Fruit fly (Drosophila melanogaster) whole organism, prepupa: ENCODE results near the gene mib1.

Experiments used
- Blimp-1 ChIP-seq: fragments of 200-800 bp; sonication (Bioruptor generic); optimal IDR thresholded peaks from 3 replicates; lab custom pipeline; 2017; ENCODE audit warnings: missing biosample characterization, missing genetic modification characterization, mild to moderate bottlenecking, moderate library complexity, missing genetic modification reagents
- CG10631 ChIP-seq: fragments of 200-800 bp; sonication (Bioruptor generic); optimal IDR thresholded peaks from 2 replicates; lab custom pipeline; 2016; ENCODE audit warnings: missing biosample characterization, missing genetic modification characterization
- CG11294 ChIP-seq: fragments of 200-800 bp; sonication (Bioruptor generic); IDR thresholded peaks from 2 replicates; pipeline ENCODE4 v1.3.6; 2022; ENCODE audit warnings: missing biosample characterization, missing genetic modification characterization
- CG15336 ChIP-seq: fragments of 200-800 bp; sonication (Bioruptor generic); IDR thresholded peaks from 2 replicates; pipeline ENCODE4 v1.3.6; 2022; ENCODE audit warnings: missing biosample characterization, missing genetic modification characterization
- CG3032 ChIP-seq: fragments of 200-800 bp; optimal IDR thresholded peaks from 2 replicates; lab custom pipeline; 2019; ENCODE audit warnings: missing biosample characterization, mild to moderate bottlenecking, missing genetic modification characterization, moderate library complexity
- CG31627 ChIP-seq: fragments of 200-800 bp; sonication (Bioruptor generic); optimal IDR thresholded peaks from 3 replicates; lab custom pipeline; 2016; ENCODE audit warnings: missing biosample characterization, missing genetic modification characterization
- CG32006 ChIP-seq: fragments of 200-800 bp; sonication (Bioruptor generic); optimal IDR thresholded peaks from 3 replicates; lab custom pipeline; 2017; ENCODE audit warnings: missing biosample characterization, mild to moderate bottlenecking, missing genetic modification characterization
- CG3919 ChIP-seq: fragments of 200-800 bp; sonication (Bioruptor generic); optimal IDR thresholded peaks from 3 replicates; lab custom pipeline; 2016; ENCODE audit warnings: missing biosample characterization, missing genetic modification characterization
- CG4318 ChIP-seq: fragments of 200-800 bp; sonication (Bioruptor generic); optimal IDR thresholded peaks from 3 replicates; lab custom pipeline; 2017; ENCODE audit warnings: missing biosample characterization, mild to moderate bottlenecking, missing genetic modification characterization
- CG6163 ChIP-seq: fragments of 200-800 bp; sonication (Bioruptor generic); IDR thresholded peaks from 3 replicates; pipeline ENCODE4 v1.3.6; 2022; ENCODE audit warnings: missing biosample characterization, missing genetic modification characterization
- CG6276 ChIP-seq: fragments of 200-800 bp; sonication (Bioruptor generic); optimal IDR thresholded peaks from 2 replicates; lab custom pipeline; 2017; ENCODE audit warnings: missing biosample characterization, mild to moderate bottlenecking, missing genetic modification characterization
- CG6854 ChIP-seq: fragments of 200-800 bp; sonication (Bioruptor generic); optimal IDR thresholded peaks from 2 replicates; lab custom pipeline; 2017; ENCODE audit warnings: missing biosample characterization, mild to moderate bottlenecking, missing genetic modification characterization
- CG8119 ChIP-seq: fragments of 200-800 bp; sonication (Bioruptor generic); IDR thresholded peaks from 3 replicates; pipeline ENCODE4 v1.3.6; 2022; ENCODE audit warnings: missing biosample characterization, missing genetic modification characterization
- CG8632 ChIP-seq: fragments of 200-800 bp; sonication (Bioruptor generic); optimal IDR thresholded peaks from 3 replicates; lab custom pipeline; 2016; ENCODE audit warnings: missing biosample characterization, missing genetic modification characterization
- CG9139 ChIP-seq: fragments of 200-800 bp; sonication (Bioruptor generic); optimal IDR thresholded peaks from 3 replicates; lab custom pipeline; 2017; ENCODE audit warnings: missing biosample characterization, mild to moderate bottlenecking, missing genetic modification characterization
- Eip75B ChIP-seq: fragments of 200-800 bp; sonication (Bioruptor generic); optimal IDR thresholded peaks from 3 replicates; lab custom pipeline; 2016; ENCODE audit warnings: missing biosample characterization, missing genetic modification characterization
- Eip78C ChIP-seq: fragments of 200-800 bp; sonication (Bioruptor generic); peaks from one replicate; lab custom pipeline; 2016; ENCODE audit warnings: missing biosample characterization, missing genetic modification characterization
- Ets21C ChIP-seq: fragments of 200-800 bp; sonication (Bioruptor generic); optimal IDR thresholded peaks from 3 replicates; lab custom pipeline; 2016; ENCODE audit warnings: missing biosample characterization, missing genetic modification characterization
- Hr38 ChIP-seq: sonication (Bioruptor generic); optimal IDR thresholded peaks from 2 replicates; lab custom pipeline; 2016; ENCODE audit warnings: missing biosample characterization, missing genetic modification characterization
- Hr39 ChIP-seq: fragments of 200-800 bp; sonication (Bioruptor generic); optimal IDR thresholded peaks from 2 replicates; lab custom pipeline; 2016; ENCODE audit warnings: missing biosample characterization, missing genetic modification characterization
- Met ChIP-seq: fragments of 200-800 bp; sonication (Bioruptor generic); optimal IDR thresholded peaks from 3 replicates; lab custom pipeline; 2016; ENCODE audit warnings: missing biosample characterization, missing genetic modification characterization
- OdsH ChIP-seq: fragments of 200-800 bp; sonication (Bioruptor generic); optimal IDR thresholded peaks from 3 replicates; lab custom pipeline; 2016; ENCODE audit warnings: missing biosample characterization, missing genetic modification characterization
- Smox ChIP-seq: fragments of 200-800 bp; sonication (Bioruptor generic); optimal IDR thresholded peaks from 3 replicates; lab custom pipeline; 2016; ENCODE audit warnings: missing biosample characterization, missing genetic modification characterization
- Sox15 ChIP-seq: fragments of 200-800 bp; sonication (Bioruptor generic); optimal IDR thresholded peaks from 3 replicates; lab custom pipeline; 2016; ENCODE audit warnings: missing biosample characterization, missing genetic modification characterization
- acj6 ChIP-seq: fragments of 200-800 bp; sonication (Bioruptor generic); optimal IDR thresholded peaks from 3 replicates; lab custom pipeline; 2016; ENCODE audit warnings: missing biosample characterization, missing genetic modification characterization
- cyc ChIP-seq: fragments of 200-800 bp; sonication (Bioruptor generic); optimal IDR thresholded peaks from 3 replicates; lab custom pipeline; 2016; ENCODE audit warnings: missing biosample characterization, missing genetic modification characterization
- dac ChIP-seq: fragments of 200-800 bp; sonication (Bioruptor generic); optimal IDR thresholded peaks from 2 replicates; lab custom pipeline; 2017; ENCODE audit warnings: missing biosample characterization, mild to moderate bottlenecking, missing genetic modification characterization
- eg ChIP-seq: fragments of 200-800 bp; sonication (Bioruptor generic); IDR thresholded peaks from 3 replicates; pipeline ENCODE4 v1.3.6; 2022; ENCODE audit warnings: missing biosample characterization, missing genetic modification characterization
- esn ChIP-seq: fragments of 200-800 bp; sonication (Bioruptor generic); optimal IDR thresholded peaks from 2 replicates; lab custom pipeline; 2016; ENCODE audit warnings: missing biosample characterization, mild to moderate bottlenecking, missing genetic modification characterization, moderate library complexity
- fd59A ChIP-seq: fragments of 200-800 bp; sonication (Bioruptor generic); optimal IDR thresholded peaks from 2 replicates; lab custom pipeline; 2017; ENCODE audit warnings: missing biosample characterization, mild to moderate bottlenecking, missing genetic modification characterization, missing genetic modification reagents
- fkh ChIP-seq: fragments of 200-800 bp; sonication (Bioruptor generic); optimal IDR thresholded peaks from 3 replicates; lab custom pipeline; 2017; ENCODE audit warnings: missing biosample characterization, mild to moderate bottlenecking, missing genetic modification characterization, moderate library complexity
- lz ChIP-seq: fragments of 200-800 bp; sonication (Bioruptor generic); optimal IDR thresholded peaks from 3 replicates; lab custom pipeline; 2016; ENCODE audit warnings: missing biosample characterization, missing genetic modification characterization
- pdm3 ChIP-seq: fragments of 200-800 bp; sonication (Bioruptor generic); optimal IDR thresholded peaks from 3 replicates; lab custom pipeline; 2016; ENCODE audit warnings: missing biosample characterization, missing genetic modification characterization
- salr ChIP-seq, 2 experiments: fragments of 200-800 bp; sonication (Bioruptor generic); optimal IDR thresholded peaks; 3 replicates each; lab custom pipeline; 2016 to 2018; ENCODE audit warnings: missing biosample characterization in 2 of 2, missing genetic modification characterization in 2 of 2, mild to moderate bottlenecking in 1 of 2
- topi ChIP-seq: fragments of 200-800 bp; sonication (Bioruptor generic); optimal IDR thresholded peaks from 3 replicates; lab custom pipeline; 2016; ENCODE audit warnings: missing biosample characterization, missing genetic modification characterization
- vri ChIP-seq: fragments of 200-800 bp; sonication (Bioruptor generic); optimal IDR thresholded peaks from 3 replicates; lab custom pipeline; 2016; ENCODE audit warnings: missing biosample characterization, mild to moderate bottlenecking, missing genetic modification characterization

Gene mib1

DNA sequence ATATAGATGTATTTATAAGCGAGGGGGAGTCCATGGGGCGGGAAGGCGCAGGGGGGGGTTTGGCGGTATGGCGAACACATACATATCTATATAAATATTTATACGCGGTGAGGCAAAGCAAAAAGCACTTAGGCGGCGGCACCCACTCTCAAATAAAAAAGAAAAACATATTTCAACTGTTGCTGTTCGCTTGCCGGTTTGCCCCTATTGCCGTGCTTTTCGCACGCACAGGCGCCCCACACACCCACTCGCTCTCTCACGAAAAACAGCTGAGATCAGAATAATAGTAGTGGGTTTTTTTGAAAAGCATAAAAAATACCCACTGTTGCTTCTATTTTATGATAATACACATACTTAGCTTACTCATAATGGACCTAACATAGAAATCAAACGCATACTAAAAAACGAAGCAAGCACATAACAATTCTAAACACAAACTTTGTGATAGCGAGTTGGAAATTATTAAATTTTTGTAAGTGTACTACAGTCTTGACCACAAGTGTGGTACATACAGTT, 10.4 kb downstream of the mib1 start (continued):
- TF ChIP-seq dac (GFP tag; lab: Kevin White, UChicago) = peak; percentile 61
- TF ChIP-seq pdm3 (GFP tag; lab: Kevin White, UChicago) = peak; percentile 80
- TF ChIP-seq OdsH (GFP tag; lab: Kevin White, UChicago) = peak; percentile 70
- TF ChIP-seq CG4318 (GFP tag; lab: Kevin White, UChicago) = peak; percentile 61
- TF ChIP-seq eg (GFP tag; lab: Robert Waterston, UW) = peak; percentile 85
- TF ChIP-seq CG32006 = peak; percentile 91
- peak; percentile 78 for TF ChIP-seq Eip78C
- TF ChIP-seq topi = peak; percentile 16
- TF ChIP-seq Eip75B (GFP tag; lab: Kevin White, UChicago) = no peak
- peak; percentile 88 for TF ChIP-seq CG6276 (GFP tag; lab: Kevin White, UChicago)
- peak; percentile 94 for TF ChIP-seq fkh (GFP tag; lab: Kevin White, UChicago)
- TF ChIP-seq, all 60 proteins: peak for 36

dm6 chr3L:15999358-16000005, 12.1 kb downstream of the mib1 start:
- TF ChIP-seq esn (GFP tag; lab: Kevin White, UChicago) (peak; percentile 38), vri (GFP tag; lab: Kevin White, UChicago) (peak; percentile 76), fkh (GFP tag; lab: Kevin White, UChicago) (peak; percentile 79), CG6854 (no peak), fd59A (GFP tag; lab: Kevin White, UChicago) (no peak), Eip78C (peak; percentile 69), Ets21C (GFP tag; lab: Kevin White, UChicago) (no peak), Hr39 (GFP tag; lab: Kevin White, UChicago) (no peak), Met (GFP tag; lab: Kevin White, UChicago) (peak; percentile 32), CG8632 (GFP tag; lab: Kevin White, UChicago) (peak; percentile 37), CG11294 (no peak), CG31627 (GFP tag; lab: Kevin White, UChicago) (no peak), CG3032 (tag; lab: Kevin White, UChicago) (no peak)

DNA sequence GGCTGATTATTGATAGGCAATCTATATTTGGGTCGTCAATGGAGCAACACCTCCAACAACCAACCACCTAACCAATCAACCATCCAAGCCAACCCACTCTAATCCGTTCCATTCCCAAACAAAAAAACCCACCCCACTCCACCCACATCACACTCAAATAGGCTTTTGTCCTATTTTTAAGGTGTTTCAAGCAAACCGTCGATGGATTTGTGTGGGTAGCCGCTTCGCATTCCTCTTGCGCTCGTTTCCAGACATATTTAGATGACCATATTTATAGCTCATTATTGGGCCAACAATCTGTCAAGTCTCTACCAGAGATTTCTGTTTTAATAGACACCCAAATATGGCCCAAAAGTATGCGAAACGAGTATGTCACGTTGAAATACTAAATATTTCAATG, 13.4 kb downstream of the mib1 start:
- TF ChIP-seq Blimp-1 (GFP tag; lab: Kevin White, UChicago) (no peak), CG10631 (GFP tag; lab: Kevin White, UChicago) (no peak), lz (GFP tag; lab: Kevin White, UChicago) (no peak), salr (GFP tag; optimal IDR thresholded peaks at IDR 0.05; lab: Kevin White, UChicago) (no peak), CG4318 (GFP tag; lab: Kevin White, UChicago) (no peak), acj6 (no peak), eg (GFP tag; lab: Robert Waterston, UW) (no peak), Hr39 (GFP tag; lab: Kevin White, UChicago) (no peak), CG8119 (GFP tag; lab: Robert Waterston, UW) (no peak), Smox (GFP tag; lab: Kevin White, UChicago) (no peak), CG3919 (GFP tag; lab: Kevin White, UChicago) (no peak), topi (no peak), CG6163 (GFP tag; lab: Robert Waterston, UW) (no peak), cyc (no peak), CG15336 (GFP tag; lab: Robert Waterston, UW) (no peak), Sox15 (no peak), CG3032 (tag; lab: Kevin White, UChicago) (no peak)
- TF ChIP-seq, all 60 proteins: peak for 0

DNA sequence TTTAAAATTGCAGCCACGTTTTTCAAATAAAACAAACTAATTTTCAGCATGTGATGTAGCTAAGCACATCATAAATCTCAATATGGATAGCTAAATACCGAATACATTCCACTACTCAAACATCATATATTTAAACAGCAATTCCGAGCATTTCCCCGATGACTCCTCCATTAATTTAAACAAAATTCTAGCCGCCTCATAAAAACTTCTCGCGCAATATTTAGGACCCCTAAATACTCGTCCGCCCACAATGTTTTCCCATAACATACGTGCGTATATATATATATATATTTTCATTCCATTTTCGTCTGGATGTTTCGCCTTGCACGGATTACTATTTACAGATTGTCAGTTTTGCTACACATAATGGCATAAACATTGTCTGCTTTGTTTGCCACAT, 15.6 kb downstream of the mib1 start:
- TF ChIP-seq Eip78C (no peak), CG9139 (GFP tag; lab: Kevin White, UChicago) (no peak), Hr38 (GFP tag; lab: Kevin White, UChicago) (no peak), esn (GFP tag; lab: Kevin White, UChicago) (no peak)
